Worm (Caenorhabditis elegans) whole organism, L4 larva: ENCODE results near the gene cox-10.
A peak's percentile ranks its signal among the peaks of the same experiment; 100 is the strongest.

Experiments
- F26F4.8 ChIP-seq: fragments of 200-800 bp; sonication (Bioruptor generic); conservative IDR thresholded peaks from 2 replicates; pipeline ENCODE4 v1.3.6; 2022; ENCODE audit warnings: missing genetic modification characterization, missing compliant biosample characterization
- F37D6.2 ChIP-seq: sonication (generic microtip); optimal IDR thresholded peaks from 2 replicates; lab custom pipeline; 2016; ENCODE audit warnings: mild to moderate bottlenecking, missing genetic modification characterization, missing compliant biosample characterization
- F44E2.7 ChIP-seq: fragments of 200-800 bp; sonication (Bioruptor generic); IDR thresholded peaks from 2 replicates; pipeline ENCODE4 v2.1.2; 2022; ENCODE audit warnings: missing genetic modification characterization, missing compliant biosample characterization
- T20F7.1 ChIP-seq: fragments of 200-800 bp; sonication (Bioruptor generic); optimal IDR thresholded peaks from 2 replicates; lab custom pipeline; 2018; ENCODE audit warnings: mild to moderate bottlenecking, missing genetic modification characterization, missing compliant biosample characterization
- Y5F2A.4 ChIP-seq: fragments of 200-800 bp; sonication (Bioruptor generic); optimal IDR thresholded peaks from 2 replicates; lab custom pipeline; 2018; ENCODE audit warnings: mild to moderate bottlenecking, missing genetic modification characterization, missing compliant biosample characterization
- aha-1 ChIP-seq: fragments of 150-350 bp; peaks from one replicate; lab custom pipeline; 2014; ENCODE audit warnings: missing biosample characterization, missing genetic modification characterization
- ama-1 ChIP-seq: fragments of 150-350 bp; optimal IDR thresholded peaks from 2 replicates; lab custom pipeline; 2014; ENCODE audit warnings: inconsistent platforms, mixed read lengths
- ceh-20 ChIP-seq: fragments of 200-800 bp; sonication (Bioruptor generic); IDR thresholded peaks from 2 replicates; pipeline ENCODE4 v1.3.6; 2022; ENCODE audit warnings: missing genetic modification reagents, missing genetic modification characterization, missing compliant biosample characterization
- ceh-28 ChIP-seq: fragments of 150-350 bp; optimal IDR thresholded peaks from 2 replicates; lab custom pipeline; 2014; ENCODE audit warnings: missing biosample characterization, missing genetic modification reagents, missing genetic modification characterization
- daf-12 ChIP-seq: fragments of 150-350 bp; optimal IDR thresholded peaks from 2 replicates; lab custom pipeline; 2014; ENCODE audit warnings: missing biosample characterization, missing genetic modification reagents, missing genetic modification characterization
- daf-16 ChIP-seq, 3 experiments: sonication (generic microtip); optimal IDR thresholded peaks; 2 replicates each; lab custom pipeline; 2016 to 2017; ENCODE audit warnings: missing genetic modification characterization in 3 of 3, missing genetic modification reagents in 3 of 3, mild to moderate bottlenecking in 2 of 3, missing compliant biosample characterization in 2 of 3, missing biosample characterization in 1 of 3, moderate library complexity in 1 of 3
- daf-19 ChIP-seq: fragments of 200-800 bp; sonication (Bioruptor generic); conservative IDR thresholded peaks from 2 replicates; pipeline ENCODE4 v1.3.6; 2022; ENCODE audit warnings: missing genetic modification characterization, missing compliant biosample characterization
- dmd-6 ChIP-seq: fragments of 200-800 bp; sonication (Bioruptor generic); IDR thresholded peaks from 2 replicates; pipeline ENCODE4 v1.3.6; 2022; ENCODE audit warnings: missing genetic modification reagents, missing genetic modification characterization, missing compliant biosample characterization
- dmd-9 ChIP-seq: fragments of 200-800 bp; sonication (Bioruptor generic); IDR thresholded peaks from 2 replicates; pipeline ENCODE4 v1.3.6; 2022; ENCODE audit warnings: missing genetic modification reagents, missing genetic modification characterization, missing compliant biosample characterization
- hif-1 ChIP-seq, 2 experiments: sonication (generic microtip); optimal IDR thresholded peaks; 2 replicates each; lab custom pipeline; 2016 to 2017; ENCODE audit warnings: missing compliant biosample characterization in 2 of 2, missing genetic modification characterization in 2 of 2, missing genetic modification reagents in 2 of 2, missing genotype in 2 of 2, mild to moderate bottlenecking in 1 of 2
- hlh-30 ChIP-seq: sonication (generic microtip); optimal IDR thresholded peaks from 2 replicates; lab custom pipeline; 2017; ENCODE audit warnings: antibody characterized with exemption, mild to moderate bottlenecking, missing genetic modification characterization, missing compliant biosample characterization; ENCODE audit not compliant: insufficient read depth
- lim-7 ChIP-seq: fragments of 200-800 bp; sonication (Bioruptor generic); IDR thresholded peaks from 2 replicates; pipeline ENCODE4 v1.3.6; 2022; ENCODE audit warnings: missing genetic modification characterization, missing compliant biosample characterization
- lin-1 ChIP-seq: fragments of 200-800 bp; sonication (Bioruptor generic); IDR thresholded peaks from 2 replicates; pipeline ENCODE4 v1.3.6; 2022; ENCODE audit warnings: missing genetic modification reagents, missing genetic modification characterization, missing compliant biosample characterization
- lin-38 ChIP-seq: fragments of 200-800 bp; sonication (Bioruptor generic); IDR thresholded peaks from 2 replicates; pipeline ENCODE4 v1.3.6; 2022; ENCODE audit warnings: missing genetic modification reagents, missing genetic modification characterization, missing compliant biosample characterization
- lin-39 ChIP-seq: fragments of 150-350 bp; optimal IDR thresholded peaks from 2 replicates; lab custom pipeline; 2014; ENCODE audit warnings: missing biosample characterization, missing genetic modification reagents, missing genetic modification characterization
- madf-9 ChIP-seq: fragments of 200-800 bp; sonication (Bioruptor generic); conservative IDR thresholded peaks from 2 replicates; pipeline ENCODE4 v1.3.6; 2022; ENCODE audit warnings: missing genetic modification reagents, missing genetic modification characterization, missing compliant biosample characterization
- mdl-1 ChIP-seq, 2 experiments: fragments of 150-350 bp in 1 of 2; sonication (generic microtip) in 1 of 2; optimal IDR thresholded peaks; 2 replicates each; lab custom pipeline; 2014 to 2017; ENCODE audit warnings: missing biosample characterization in 2 of 2, missing genetic modification characterization in 2 of 2
- mep-1 ChIP-seq: fragments of 150-350 bp; sonication (generic microtip); optimal IDR thresholded peaks from 3 replicates; lab custom pipeline; 2014; ENCODE audit warnings: missing biosample characterization, missing genetic modification characterization
- nhr-102 ChIP-seq: sonication (generic microtip); optimal IDR thresholded peaks from 2 replicates; lab custom pipeline; 2016; ENCODE audit warnings: mild to moderate bottlenecking, missing genetic modification characterization, moderate library complexity, missing compliant biosample characterization
- nhr-111 ChIP-seq: fragments of 200-800 bp; sonication (Bioruptor generic); optimal IDR thresholded peaks from 2 replicates; lab custom pipeline; 2018; ENCODE audit warnings: mild to moderate bottlenecking, missing genetic modification characterization, missing compliant biosample characterization
- nhr-28 ChIP-seq: fragments of 150-350 bp; optimal IDR thresholded peaks from 2 replicates; lab custom pipeline; 2014; ENCODE audit warnings: missing biosample characterization, missing genetic modification characterization
- nhr-41 ChIP-seq: fragments of 200-800 bp; sonication (Bioruptor generic); IDR thresholded peaks from 2 replicates; pipeline ENCODE4 v1.3.6; 2022; ENCODE audit warnings: missing genetic modification reagents, missing genetic modification characterization, missing compliant biosample characterization
- nhr-6 ChIP-seq: fragments of 150-350 bp; optimal IDR thresholded peaks from 2 replicates; lab custom pipeline; 2014; ENCODE audit warnings: missing biosample characterization, missing genetic modification characterization
- nhr-76 ChIP-seq: fragments of 150-350 bp; optimal IDR thresholded peaks from 2 replicates; lab custom pipeline; 2014; ENCODE audit warnings: missing biosample characterization, missing genetic modification characterization
- nhr-77 ChIP-seq: fragments of 150-350 bp; optimal IDR thresholded peaks from 2 replicates; lab custom pipeline; 2014; ENCODE audit warnings: missing biosample characterization, missing genetic modification characterization
- pha-4 ChIP-seq, 2 experiments: fragments of 150-350 bp in 1 of 2; fragments of 200-800 bp in 1 of 2; sonication (Bioruptor generic) in 1 of 2; IDR thresholded peaks in 1 of 2; optimal IDR thresholded peaks in 1 of 2; 2 replicates each; pipeline versions ENCODE4 v1.3.6 to Lab custom; 2014 to 2022; ENCODE audit warnings: missing genetic modification characterization in 2 of 2, missing genetic modification reagents in 2 of 2, missing biosample characterization in 1 of 2, missing compliant biosample characterization in 1 of 2
- php-3 ChIP-seq: fragments of 200-800 bp; sonication (Bioruptor generic); IDR thresholded peaks from 2 replicates; pipeline ENCODE4 v1.3.6; 2022; ENCODE audit warnings: missing genetic modification reagents, missing genetic modification characterization, missing compliant biosample characterization
- sdz-12 ChIP-seq: fragments of 200-800 bp; sonication (Bioruptor generic); optimal IDR thresholded peaks from 2 replicates; lab custom pipeline; 2018; ENCODE audit warnings: mild to moderate bottlenecking, missing genetic modification characterization, missing compliant biosample characterization
- snpc-4 ChIP-seq: fragments of 150-350 bp; optimal IDR thresholded peaks from 2 replicates; lab custom pipeline; 2014; ENCODE audit warnings: missing biosample characterization, missing genetic modification characterization
- spr-1 ChIP-seq: sonication (generic microtip); optimal IDR thresholded peaks from 2 replicates; lab custom pipeline; 2016; ENCODE audit warnings: mild to moderate bottlenecking, missing genetic modification characterization, missing compliant biosample characterization
- tra-1 ChIP-seq: fragments of 200-800 bp; sonication (Bioruptor generic); IDR thresholded peaks from 2 replicates; pipeline ENCODE4 v1.3.6; 2022; ENCODE audit warnings: missing genetic modification reagents, missing genetic modification characterization, missing compliant biosample characterization
- unc-39 ChIP-seq: sonication (generic microtip); optimal IDR thresholded peaks from 2 replicates; lab custom pipeline; 2017; ENCODE audit warnings: missing biosample characterization, missing genetic modification characterization
- unc-62 ChIP-seq, 3 experiments: fragments of 150-350 bp in 1 of 3; sonication (generic microtip); optimal IDR thresholded peaks in 2 of 3; peaks in 1 of 3; 1 replicate in 1 of 3; 2 replicates in 2 of 3; lab custom pipeline; 2014 to 2017; ENCODE audit warnings: missing biosample characterization in 3 of 3, missing genetic modification characterization in 3 of 3, missing genetic modification reagents in 3 of 3, missing genotype in 1 of 3
- ztf-11 ChIP-seq: fragments of 150-350 bp; optimal IDR thresholded peaks from 2 replicates; lab custom pipeline; 2014; ENCODE audit warnings: missing biosample characterization, missing genetic modification characterization
- ztf-7 ChIP-seq: fragments of 150-350 bp; optimal IDR thresholded peaks from 2 replicates; lab custom pipeline; 2014; ENCODE audit warnings: missing biosample characterization, missing genetic modification characterization

Gene cox-10

ce11 chrII:12678867-12679134 lies 953 bp upstream of the cox-10 start, which contains the start of gene Y38E10A.24:
Gene Y38E10A.24 (plus strand): TSS chrII:12679035.
- TF ChIP-seq lin-38 (GFP tag; lab: Robert Waterston, UW), result no peak
- no peak for TF ChIP-seq nhr-41 (GFP tag; lab: Robert Waterston, UW)
- no peak for TF ChIP-seq ama-1 (lab: Kevin White, UChicago)
- TF ChIP-seq F44E2.7, result no peak

DNA sequence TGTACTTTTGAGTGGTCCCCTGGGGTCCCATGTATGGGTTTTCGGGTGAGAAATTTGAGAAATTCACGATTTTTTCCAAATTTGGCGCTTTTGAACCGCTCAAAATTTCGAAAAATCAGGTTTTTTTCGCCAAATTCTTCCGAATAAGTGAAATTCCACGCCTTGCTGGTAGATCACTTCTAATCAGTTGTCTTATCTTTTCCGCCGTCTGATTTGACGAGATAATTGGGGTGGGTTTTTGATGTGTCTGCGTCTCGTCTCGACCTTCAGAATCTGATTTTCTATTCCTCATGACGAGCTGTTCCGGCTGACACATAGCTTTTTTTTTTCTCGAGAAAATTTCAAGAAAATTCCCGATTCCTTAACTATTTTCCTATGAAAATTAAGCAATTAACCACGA lies 9.6 kb downstream of the cox-10 start:
- TF ChIP-seq unc-62 (GFP tag; optimal IDR thresholded peaks at IDR 0.05 in 1 of 2; lab: Kevin White, UChicago), result peak in 1 of 2 experiments; percentile 8
- no peak for TF ChIP-seq unc-62 (tag; optimal IDR thresholded peaks at IDR 0.05; lab: Kevin White, UChicago)
- TF ChIP-seq F44E2.7, result no peak
- peak; percentile 33 for TF ChIP-seq hlh-30 (tag; lab: Kevin White, UChicago)
- no peak for TF ChIP-seq aha-1
- no peak for TF ChIP-seq hif-1 (tag; optimal IDR thresholded peaks at IDR 0.05; lab: Kevin White, UChicago)
- TF ChIP-seq, all 104 proteins: peak for 2

DNA sequence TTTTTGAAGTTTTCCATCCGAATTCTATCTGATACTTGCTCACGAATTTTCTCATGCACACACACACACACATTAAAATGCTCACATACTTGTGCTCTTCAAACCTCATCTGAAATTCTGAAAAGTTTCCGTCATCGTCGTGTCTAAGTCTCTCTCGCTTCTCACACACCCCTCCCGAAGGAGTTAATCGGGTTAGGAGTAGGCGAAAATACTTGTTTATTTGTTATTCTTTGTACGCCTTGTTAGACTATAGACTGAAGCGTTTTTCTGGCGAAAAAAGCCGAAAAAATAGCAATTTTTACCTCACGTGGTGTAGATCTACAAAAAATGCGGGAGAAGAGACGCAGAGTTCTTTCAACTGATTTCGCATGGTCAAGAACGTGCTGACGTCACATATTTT lies 11.2 kb downstream of the cox-10 start:
- no peak for TF ChIP-seq nhr-102 (tag; lab: Kevin White, UChicago)
- no peak for TF ChIP-seq lin-1
- no peak for TF ChIP-seq snpc-4 (tag; lab: Kevin White, UChicago)
- no peak for TF ChIP-seq nhr-77 (tag; lab: Kevin White, UChicago)
- no peak for TF ChIP-seq lin-38 (GFP tag; lab: Robert Waterston, UW)
- no peak for TF ChIP-seq pha-4 (GFP tag; IDR thresholded peaks at IDR 0.05; lab: Robert Waterston, UW)
- no peak for TF ChIP-seq pha-4 (tag; optimal IDR thresholded peaks at IDR 0.05; lab: Kevin White, UChicago)
- no peak for TF ChIP-seq ceh-20 (GFP tag; lab: Robert Waterston, UW)
- no peak for TF ChIP-seq daf-16 (GFP tag; optimal IDR thresholded peaks at IDR 0.05; lab: Kevin White, UChicago)
- TF ChIP-seq daf-16 (tag; optimal IDR thresholded peaks at IDR 0.05; lab: Kevin White, UChicago), result no peak
- no peak for TF ChIP-seq dmd-9 (GFP tag; lab: Robert Waterston, UW)
- TF ChIP-seq aha-1, result no peak
- TF ChIP-seq nhr-111 (GFP tag; lab: Kevin White, UChicago), result no peak
- TF ChIP-seq, all 104 proteins: peak for 0

- TF ChIP-seq nhr-28 (peak; percentile 81), lim-7 (GFP tag; lab: Robert Waterston, UW) (no peak), F26F4.8 (GFP tag; lab: Robert Waterston, UW) (no peak), Y5F2A.4 (GFP tag; lab: Kevin White, UChicago) (no peak), ztf-11 (tag; lab: Kevin White, UChicago) (no peak), F44E2.7 (no peak), hlh-30 (tag; lab: Kevin White, UChicago) (peak; percentile 47), dmd-6 (GFP tag; lab: Robert Waterston, UW) (no peak), T20F7.1 (GFP tag; lab: Kevin White, UChicago) (no peak), F37D6.2 (no peak), mep-1 (tag; lab: Kevin White, UChicago) (peak; percentile 3)
These were observed 11.6 kb downstream of the cox-10 start for ce11 chrII:12691351-12691750.

DNA sequence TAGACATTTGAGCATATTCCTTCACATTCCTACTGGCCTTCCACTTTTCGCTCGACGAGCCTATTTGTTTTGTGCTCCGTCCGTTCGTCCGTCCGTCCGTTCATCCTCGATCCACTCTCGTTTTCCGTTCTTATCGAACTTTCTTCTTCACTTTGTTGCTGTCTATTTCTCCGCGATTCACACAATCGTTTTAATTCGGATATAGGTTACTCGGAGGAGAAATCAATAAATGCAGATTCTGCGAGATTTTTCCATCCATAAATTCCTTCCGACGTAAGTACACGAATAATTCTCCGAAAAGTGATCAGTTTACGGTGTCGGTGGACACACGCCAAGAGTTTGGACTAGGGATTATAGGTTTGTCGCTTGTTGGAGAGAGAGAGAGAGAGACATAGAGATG lies 12.9 kb downstream of the cox-10 start:
- TF ChIP-seq php-3 (no peak), nhr-41 (GFP tag; lab: Robert Waterston, UW) (no peak), lin-39 (tag; lab: Kevin White, UChicago) (no peak), F37D6.2 (no peak), spr-1 (tag; lab: Kevin White, UChicago) (no peak), unc-39 (tag; lab: Kevin White, UChicago) (no peak)

- TF ChIP-seq madf-9 (no peak), nhr-102 (tag; lab: Kevin White, UChicago) (no peak), nhr-6 (tag; lab: Kevin White, UChicago) (no peak), ceh-28 (tag; lab: Kevin White, UChicago) (no peak), daf-19 (GFP tag; lab: Robert Waterston, UW) (no peak), tra-1 (GFP tag; lab: Robert Waterston, UW) (no peak), nhr-76 (tag; lab: Kevin White, UChicago) (no peak), ztf-7 (no peak), mdl-1 (tag; optimal IDR thresholded peaks at IDR 0.05; lab: Kevin White, UChicago) (no peak), daf-12 (tag; lab: Kevin White, UChicago) (no peak), sdz-12 (GFP tag; lab: Kevin White, UChicago) (no peak)
These were observed 14.4 kb downstream of the cox-10 start, which contains the start of gene tbc-17 for ce11 chrII:12694112-12694511. Gene tbc-17 (plus strand): TSS chrII:12694412.
